Worm (Caenorhabditis elegans): Measurements from ENCODE around the gene egas-4.
A peak's percentile ranks its signal among the peaks of the same experiment; 100 is the strongest.

The egas-4 gene

DNA sequence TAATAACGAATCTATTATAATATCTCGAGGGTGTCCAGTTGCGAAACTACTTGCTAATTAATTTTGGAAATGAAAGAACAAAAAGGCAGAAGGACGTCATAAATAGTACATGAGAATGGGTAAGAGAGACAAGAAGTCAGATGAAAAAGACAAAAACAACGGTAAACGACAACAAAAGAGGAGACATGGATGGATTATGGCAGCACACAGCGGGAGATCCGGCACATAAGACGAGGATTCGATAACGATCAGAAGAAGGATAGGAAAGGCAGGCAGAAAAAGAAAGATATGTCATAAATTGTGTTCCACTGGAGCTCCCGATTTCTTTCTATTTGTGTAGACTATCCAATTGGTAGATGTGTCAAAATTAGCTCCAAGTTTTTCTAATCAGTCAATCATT, 23.9 kb upstream of the egas-4 start:
- TF ChIP-seq hlh-30 (tag; optimal IDR thresholded peaks at IDR 0.05; ENCODE audit: insufficient read depth) (no peak), ref-2 (tag; optimal IDR thresholded peaks at IDR 0.05) (peak; percentile 58)

DNA sequence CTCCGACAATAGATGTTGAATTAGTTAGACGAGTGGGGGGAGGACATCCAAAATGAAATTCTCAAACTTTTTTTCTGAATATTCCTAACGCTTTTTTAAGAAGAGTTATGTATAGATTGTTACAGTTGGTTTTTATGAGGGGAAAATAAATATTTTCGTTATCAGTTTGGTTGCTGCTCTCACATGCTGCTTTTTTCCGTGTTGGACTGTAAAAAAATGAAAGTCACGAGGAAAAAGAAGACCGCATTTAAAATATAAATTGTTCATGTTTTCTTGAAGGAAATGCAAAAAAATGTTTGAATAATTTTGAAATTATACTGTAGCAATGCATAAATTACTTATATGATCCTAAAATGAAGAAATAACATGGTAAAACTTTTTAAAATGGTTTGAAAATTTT, 23.2 kb upstream of the egas-4 start:
- TF ChIP-seq dve-1 (tag; optimal IDR thresholded peaks at IDR 0.05) (no peak), mec-3 (tag; optimal IDR thresholded peaks at IDR 0.05; ENCODE audit: borderline replicate concordance) (no peak), hlh-8 (tag; optimal IDR thresholded peaks at IDR 0.05) (no peak), ceh-18 (tag; optimal IDR thresholded peaks at IDR 0.05) (no peak)

DNA sequence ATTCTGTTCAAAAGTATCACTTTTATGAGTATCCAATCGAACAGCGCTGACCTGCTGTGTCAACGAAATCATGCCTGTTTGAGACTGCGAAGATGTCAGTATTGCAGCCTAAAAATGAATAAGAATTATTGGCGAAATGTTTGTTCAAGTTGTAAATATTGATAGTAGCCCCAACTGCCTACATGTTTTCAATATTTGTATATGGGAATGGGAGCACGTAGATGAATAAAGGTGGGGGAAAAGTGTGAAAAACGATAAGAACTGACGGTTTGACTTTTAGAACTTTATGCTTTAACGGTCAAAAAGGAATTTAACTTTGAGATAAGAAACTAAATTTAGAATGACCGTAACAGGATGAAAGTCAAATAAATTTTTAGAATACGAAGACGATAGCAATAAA, 22.6 kb upstream of the egas-4 start:
- TF ChIP-seq ceh-22 (tag; optimal IDR thresholded peaks at IDR 0.05) (no peak), sdc-2 (tag; optimal IDR thresholded peaks at IDR 0.05) (no peak), pros-1 (tag; optimal IDR thresholded peaks at IDR 0.05) (no peak), elt-2 (tag; optimal IDR thresholded peaks at IDR 0.05) (no peak), odd-2 (tag; optimal IDR thresholded peaks at IDR 0.05) (no peak), ceh-45 (GFP tag; IDR thresholded peaks at IDR 0.05) (no peak), ets-4 (tag; optimal IDR thresholded peaks at IDR 0.05) (no peak)

DNA sequence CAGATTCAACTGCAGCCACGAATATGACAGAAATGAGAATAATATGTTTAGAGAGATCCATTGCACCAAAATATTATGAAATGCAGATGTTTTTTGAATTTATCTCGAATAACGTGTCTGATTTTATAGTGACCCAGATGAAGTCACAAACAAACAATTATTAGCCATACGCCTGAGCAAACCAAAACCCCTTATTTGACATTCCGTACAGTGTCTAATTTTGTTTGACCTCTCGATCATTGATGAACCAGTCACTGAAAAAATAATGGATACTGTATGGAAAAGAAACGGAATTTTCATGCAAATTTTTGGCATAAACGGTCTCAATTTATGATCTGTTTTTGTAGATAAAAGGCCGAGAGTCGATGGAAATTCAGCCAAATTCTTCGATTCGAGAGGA, 18.5 kb upstream of the egas-4 start, which contains the start of the genes R05G6.9 and R05G6.3:
R05G6.9 (minus strand) TSS at position 101 of the 400 bp plus-strand sequence.
R05G6.3 (plus strand) TSS at position 386 of the 400 bp plus-strand sequence.
- TF ChIP-seq nhr-11 (tag; optimal IDR thresholded peaks at IDR 0.05) (no peak), K02D7.2 (tag; optimal IDR thresholded peaks at IDR 0.05) (no peak), sdc-2 (tag; optimal IDR thresholded peaks at IDR 0.05) (no peak), zip-5 (tag; optimal IDR thresholded peaks at IDR 0.05) (no peak), odd-2 (tag; optimal IDR thresholded peaks at IDR 0.05) (no peak), ceh-9 (tag; optimal IDR thresholded peaks at IDR 0.05) (no peak), ref-2 (tag; optimal IDR thresholded peaks at IDR 0.05) (no peak), lim-6 (tag; optimal IDR thresholded peaks at IDR 0.05) (no peak), fkh-6 (tag; optimal IDR thresholded peaks at IDR 0.05) (no peak), gmeb-2 (tag; optimal IDR thresholded peaks at IDR 0.05) (no peak), hlh-30 (tag; optimal IDR thresholded peaks at IDR 0.05; ENCODE audit: insufficient read depth) (no peak), rnt-1 (tag; optimal IDR thresholded peaks at IDR 0.05) (no peak), ceh-34 (tag; optimal IDR thresholded peaks at IDR 0.05) (no peak), ama-1 (optimal IDR thresholded peaks at IDR 0.05) (no peak), pag-3 (tag; optimal IDR thresholded peaks at IDR 0.05; ENCODE audit: borderline replicate concordance) (no peak), syd-9 (tag; optimal IDR thresholded peaks at IDR 0.05) (no peak)

DNA sequence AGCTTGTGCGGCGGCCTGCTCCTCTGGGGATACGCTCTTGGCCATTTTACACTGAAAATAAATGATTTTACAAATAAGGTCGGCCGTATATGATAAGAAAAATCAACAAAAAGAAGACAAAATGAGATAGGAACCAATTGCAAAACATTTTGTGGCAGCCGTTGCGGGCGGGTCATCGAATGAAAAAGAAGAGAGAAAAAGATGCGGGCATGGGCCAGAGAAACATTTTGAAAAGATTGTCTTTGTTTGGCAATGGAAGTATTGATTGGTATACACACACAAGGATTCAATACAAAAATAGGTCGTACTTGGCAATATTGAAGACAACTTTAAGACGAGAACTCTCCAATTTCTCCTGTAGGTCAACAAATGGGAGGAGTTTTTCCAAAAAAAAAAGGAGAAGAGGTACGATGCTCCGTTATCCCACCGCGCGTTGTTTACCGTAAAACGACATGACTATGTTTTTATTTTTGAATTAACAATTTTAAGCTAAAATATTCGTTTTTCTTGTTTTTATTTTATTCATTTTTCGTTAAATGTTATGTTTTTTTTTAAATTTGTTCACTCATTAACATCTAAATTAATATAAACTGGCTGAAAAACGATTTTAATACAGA, 15.1 kb upstream of the egas-4 start, which contains the start of the genes plc-4 and R05G6.4:
plc-4 (minus strand) TSS at position 51 of the 617 bp plus-strand sequence.
R05G6.4 (plus strand) TSS at position 617 of the 617 bp plus-strand sequence.
- TF ChIP-seq ets-4 (tag; optimal IDR thresholded peaks at IDR 0.05) (no peak), eyg-1 (tag; optimal IDR thresholded peaks at IDR 0.05) (no peak), pha-4 (tag; optimal IDR thresholded peaks at IDR 0.05) (no peak), hlh-15 (tag; optimal IDR thresholded peaks at IDR 0.05) (no peak), K09A11.1 (tag; optimal IDR thresholded peaks at IDR 0.05; ENCODE audit: insufficient read depth) (no peak)

DNA sequence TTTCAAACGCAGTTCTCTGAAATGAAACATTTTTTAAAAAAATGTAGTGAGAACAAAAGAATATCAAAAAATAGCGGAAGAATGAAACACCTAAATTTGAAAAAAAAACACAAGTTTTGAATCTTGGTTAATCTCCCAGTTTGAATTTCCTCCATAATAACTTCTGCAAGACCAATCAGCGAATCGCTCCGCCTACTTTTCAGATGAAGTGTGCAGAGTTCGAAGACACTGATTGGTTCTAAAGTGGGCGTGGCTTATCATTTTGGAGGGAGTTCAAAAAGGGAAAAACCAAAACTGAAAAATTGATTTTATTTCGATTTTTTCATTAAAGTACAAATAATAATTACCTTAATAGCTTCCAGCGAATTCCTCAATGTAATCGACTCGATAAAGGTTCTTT, 13.2 kb upstream of the egas-4 start:
- TF ChIP-seq K02D7.2 (tag; optimal IDR thresholded peaks at IDR 0.05) (no peak), lin-11 (tag; optimal IDR thresholded peaks at IDR 0.05) (no peak), nfya-1 (tag; optimal IDR thresholded peaks at IDR 0.05) (peak; percentile 72), eyg-1 (tag; optimal IDR thresholded peaks at IDR 0.05) (no peak), unc-42 (tag; optimal IDR thresholded peaks at IDR 0.05) (no peak)

Measured in whole organism, late embryonic.